Worm (Caenorhabditis elegans): ENCODE data around the gene ttc-17.

ce11 chrV:8983604-8984003, 26.8 kb downstream of the ttc-17 start, which contains the start of gene str-86:
- TF ChIP-seq unc-62 (GFP tag; optimal IDR thresholded peaks at IDR 0.05) (no peak), ztf-11 (tag; optimal IDR thresholded peaks at IDR 0.05) (no peak)

All from whole organism, L2 larva.